Worm (Caenorhabditis elegans) whole organism, mixed stage, embryonic: ENCODE data around the gene pbs-1.

Experiments used
- M03D4.4 ChIP-seq: sonication (generic microtip); optimal IDR thresholded peaks from 2 replicates; lab custom pipeline; 2017; ENCODE audit warnings: mild to moderate bottlenecking, missing genetic modification characterization, missing compliant biosample characterization
- bed-3 ChIP-seq: fragments of 200-800 bp; sonication (Bioruptor generic); optimal IDR thresholded peaks from 3 replicates; lab custom pipeline; 2018; ENCODE audit warnings: mild to moderate bottlenecking, missing genetic modification characterization, moderate library complexity, missing compliant biosample characterization
- blmp-1 ChIP-seq: fragments of 150-350 bp; optimal IDR thresholded peaks from 2 replicates; lab custom pipeline; 2014; ENCODE audit warnings: missing biosample characterization, missing genetic modification characterization
- ceh-39 ChIP-seq: fragments of 150-350 bp; optimal IDR thresholded peaks from 2 replicates; lab custom pipeline; 2014; ENCODE audit warnings: missing biosample characterization, missing genetic modification characterization
- ceh-43 ChIP-seq: fragments of 200-800 bp; sonication (Bioruptor generic); optimal IDR thresholded peaks from 2 replicates; lab custom pipeline; 2018; ENCODE audit warnings: mild to moderate bottlenecking, missing genetic modification characterization, moderate library complexity, missing compliant biosample characterization
- ceh-83 ChIP-seq: fragments of 200-800 bp; sonication (Bioruptor generic); optimal IDR thresholded peaks from 2 replicates; lab custom pipeline; 2018; ENCODE audit warnings: mild to moderate bottlenecking, missing genetic modification characterization, missing compliant biosample characterization
- ces-1 ChIP-seq: fragments of 150-350 bp; optimal IDR thresholded peaks from 2 replicates; lab custom pipeline; 2014; ENCODE audit warnings: missing biosample characterization, missing genetic modification reagents, missing genetic modification characterization
- cnd-1 ChIP-seq: fragments of 200-800 bp; sonication (Bioruptor generic); optimal IDR thresholded peaks from 2 replicates; lab custom pipeline; 2018; ENCODE audit warnings: mild to moderate bottlenecking, missing genetic modification characterization, missing compliant biosample characterization
- drap-1 ChIP-seq: fragments of 200-800 bp; sonication (Bioruptor generic); optimal IDR thresholded peaks from 3 replicates; lab custom pipeline; 2018; ENCODE audit warnings: mild to moderate bottlenecking, missing genetic modification characterization, missing compliant biosample characterization
- elt-1 ChIP-seq: sonication (generic microtip); optimal IDR thresholded peaks from 2 replicates; lab custom pipeline; 2017; ENCODE audit warnings: missing genetic modification characterization, mild to moderate bottlenecking, missing compliant biosample characterization, antibody characterized with exemption, moderate library complexity, borderline replicate concordance; ENCODE audit not compliant: insufficient read depth
- flh-1 ChIP-seq: fragments of 200-800 bp; sonication (Bioruptor generic); optimal IDR thresholded peaks from 2 replicates; lab custom pipeline; 2018; ENCODE audit warnings: mild to moderate bottlenecking, missing genetic modification characterization, moderate library complexity, missing compliant biosample characterization
- ham-2 ChIP-seq: fragments of 200-800 bp; sonication (Bioruptor generic); optimal IDR thresholded peaks from 2 replicates; lab custom pipeline; 2018; ENCODE audit warnings: mild to moderate bottlenecking, missing genetic modification characterization, missing compliant biosample characterization
- hlh-1 ChIP-seq: fragments of 150-350 bp; optimal IDR thresholded peaks from 2 replicates; lab custom pipeline; 2014; ENCODE audit warnings: missing biosample characterization, missing genetic modification reagents, missing genetic modification characterization
- lin-13 ChIP-seq: fragments of 150-350 bp; optimal IDR thresholded peaks from 2 replicates; lab custom pipeline; 2014; ENCODE audit warnings: missing biosample characterization, missing genetic modification characterization
- lin-32 ChIP-seq: fragments of 200-800 bp; sonication (Bioruptor generic); optimal IDR thresholded peaks from 2 replicates; lab custom pipeline; 2018; ENCODE audit warnings: mild to moderate bottlenecking, missing genetic modification characterization, missing compliant biosample characterization
- lsy-2 ChIP-seq: fragments of 150-350 bp; optimal IDR thresholded peaks from 2 replicates; lab custom pipeline; 2014; ENCODE audit warnings: missing biosample characterization, missing genetic modification characterization
- mab-5 ChIP-seq: fragments of 150-350 bp; optimal IDR thresholded peaks from 2 replicates; lab custom pipeline; 2014; ENCODE audit warnings: missing biosample characterization, missing genetic modification characterization
- mep-1 ChIP-seq: fragments of 150-350 bp; optimal IDR thresholded peaks from 2 replicates; lab custom pipeline; 2017; ENCODE audit warnings: missing biosample characterization, missing genetic modification reagents, missing genetic modification characterization, inconsistent platforms
- nhr-12 ChIP-seq: fragments of 150-350 bp; optimal IDR thresholded peaks from 2 replicates; lab custom pipeline; 2014; ENCODE audit warnings: missing biosample characterization, missing genetic modification characterization
- nhr-2 ChIP-seq: fragments of 150-350 bp; optimal IDR thresholded peaks from 2 replicates; lab custom pipeline; 2014; ENCODE audit warnings: missing biosample characterization, missing genetic modification characterization
- nhr-237 ChIP-seq: fragments of 150-350 bp; optimal IDR thresholded peaks from 2 replicates; lab custom pipeline; 2014; ENCODE audit warnings: missing biosample characterization, missing genetic modification characterization
- nhr-28 ChIP-seq: fragments of 150-350 bp; optimal IDR thresholded peaks from 2 replicates; lab custom pipeline; 2014; ENCODE audit warnings: missing biosample characterization, missing genetic modification characterization
- nhr-76 ChIP-seq: sonication (generic microtip); optimal IDR thresholded peaks from 2 replicates; lab custom pipeline; 2017; ENCODE audit warnings: missing biosample characterization, missing genetic modification characterization
- pha-4 ChIP-seq: fragments of 150-350 bp; optimal IDR thresholded peaks from 2 replicates; lab custom pipeline; 2018; ENCODE audit warnings: missing biosample characterization, missing genetic modification reagents, missing genetic modification characterization
- sem-2 ChIP-seq: fragments of 200-800 bp; sonication (Bioruptor generic); optimal IDR thresholded peaks from 2 replicates; lab custom pipeline; 2018; ENCODE audit warnings: mild to moderate bottlenecking, missing genetic modification characterization, missing compliant biosample characterization
- snpc-4 ChIP-seq: fragments of 150-350 bp; optimal IDR thresholded peaks from 2 replicates; lab custom pipeline; 2014; ENCODE audit warnings: missing biosample characterization, missing genetic modification characterization
- sptf-1 ChIP-seq: sonication (generic microtip); optimal IDR thresholded peaks from 2 replicates; lab custom pipeline; 2017; ENCODE audit warnings: mild to moderate bottlenecking, missing genetic modification characterization, moderate library complexity, missing compliant biosample characterization
- tbx-8 ChIP-seq: fragments of 200-800 bp; sonication (Bioruptor generic); optimal IDR thresholded peaks from 2 replicates; lab custom pipeline; 2018; ENCODE audit warnings: mild to moderate bottlenecking, missing genetic modification characterization, moderate library complexity, missing compliant biosample characterization
- unc-120 ChIP-seq: sonication (generic microtip); optimal IDR thresholded peaks from 2 replicates; lab custom pipeline; 2017; ENCODE audit warnings: missing genetic modification characterization, missing compliant biosample characterization; ENCODE audit not compliant: poor library complexity, severe bottlenecking
- unc-39 ChIP-seq: fragments of 150-350 bp; optimal IDR thresholded peaks from 2 replicates; lab custom pipeline; 2014; ENCODE audit warnings: missing biosample characterization, missing genetic modification characterization
- unc-62 ChIP-seq: fragments of 150-350 bp; optimal IDR thresholded peaks from 2 replicates; lab custom pipeline; 2014; ENCODE audit warnings: missing biosample characterization, missing genetic modification reagents, missing genetic modification characterization
- ztf-11 ChIP-seq: fragments of 150-350 bp; optimal IDR thresholded peaks from 2 replicates; lab custom pipeline; 2014; ENCODE audit warnings: missing biosample characterization, missing genetic modification characterization

Gene pbs-1

ce11 chrIV:1706996-1707395 is 2.5 kb downstream of the pbs-1 start, which contains the start of gene K08D12.4:
TSS of gene K08D12.4 (plus strand) at chrIV:1707296.
- TF ChIP-seq ceh-83 (no peak), unc-39 (tag; lab: Kevin White, UChicago) (no peak), nhr-2 (no peak), mab-5 (no peak), nhr-28 (no peak), drap-1 (GFP tag; lab: Kevin White, UChicago) (no peak), sptf-1 (no peak), hlh-1 (tag; lab: Kevin White, UChicago) (no peak), nhr-12 (tag; lab: Kevin White, UChicago) (no peak), ceh-43 (no peak), M03D4.4 (no peak)

DNA sequence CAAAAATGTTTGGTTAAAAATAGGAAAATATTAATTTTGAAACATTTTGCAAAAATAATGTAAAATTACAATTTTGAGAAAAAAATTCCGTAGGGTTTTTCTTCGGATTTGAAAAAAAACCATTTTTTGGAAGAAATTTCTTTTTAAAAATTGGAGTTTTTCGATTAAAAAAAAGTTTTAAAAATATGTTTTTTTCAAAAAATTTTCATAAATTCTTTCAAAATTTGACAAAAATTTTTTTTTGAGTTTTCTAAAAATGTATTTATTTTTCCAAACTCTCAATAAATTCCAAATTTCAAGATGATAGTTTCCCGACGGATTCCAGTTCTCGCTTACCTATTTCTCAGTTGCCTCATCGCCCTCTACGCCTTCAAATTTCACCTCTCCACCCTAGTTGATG is 9.9 kb downstream of the pbs-1 start, which contains the start of gene bus-2:
bus-2 (plus strand) TSS at position 301 of the 400 bp plus-strand sequence.
- TF ChIP-seq mab-5 = no peak
- no peak for TF ChIP-seq ceh-43
- no peak for TF ChIP-seq nhr-12 (tag; lab: Kevin White, UChicago)
- TF ChIP-seq lin-13 (tag; lab: Kevin White, UChicago) = no peak

DNA sequence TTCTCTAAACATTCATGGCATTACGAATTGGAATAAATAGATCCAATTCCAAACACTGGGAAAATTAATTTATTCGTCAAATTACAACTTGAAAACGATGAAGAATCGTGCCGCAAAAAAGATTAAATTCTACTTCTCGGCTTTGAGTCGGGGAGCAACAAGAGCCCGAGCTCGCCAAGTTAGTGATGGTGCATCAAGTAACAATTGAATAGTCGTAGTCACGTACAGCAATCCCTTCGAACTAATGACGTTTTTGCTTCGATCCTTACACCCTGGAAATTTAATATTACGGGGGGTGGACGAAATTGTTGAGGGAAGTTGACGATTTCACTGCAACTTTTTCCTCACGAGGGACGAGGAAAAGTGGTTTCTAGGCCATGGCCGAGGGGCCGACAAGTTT is 17.9 kb downstream of the pbs-1 start:
- TF ChIP-seq lsy-2 (tag; lab: Kevin White, UChicago) = no peak
- TF ChIP-seq ces-1 (GFP tag; lab: Kevin White, UChicago) = peak; percentile 63

DNA sequence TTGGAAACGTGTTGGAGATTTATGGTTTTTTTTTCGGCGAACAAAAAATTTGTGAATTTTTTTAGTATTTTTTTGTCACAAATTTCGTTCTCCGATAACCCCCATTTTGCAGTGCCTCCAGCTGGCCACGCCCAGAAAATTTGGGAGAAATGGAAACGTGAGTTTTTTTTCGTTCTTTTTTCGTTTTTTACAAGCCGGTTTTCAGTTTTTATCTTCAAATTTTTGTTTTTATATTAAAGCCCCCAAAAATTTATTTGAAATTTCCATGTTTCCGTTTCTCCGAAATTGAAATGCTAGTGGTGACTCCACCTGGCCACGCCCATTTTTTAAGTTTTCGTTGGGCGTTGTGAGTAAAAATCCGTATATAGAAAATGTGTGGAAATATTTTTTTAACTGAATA is 22.4 kb downstream of the pbs-1 start:
- TF ChIP-seq sptf-1 (peak; percentile 70), M03D4.4 (peak; percentile 6), unc-120 (tag; lab: Kevin White, UChicago) (no peak), elt-1 (tag; lab: Kevin White, UChicago) (no peak), cnd-1 (tag; lab: Kevin White, UChicago) (peak; percentile 18), lin-32 (GFP tag; lab: Kevin White, UChicago) (peak; percentile 8), tbx-8 (GFP tag; lab: Kevin White, UChicago) (peak; percentile 34), nhr-12 (tag; lab: Kevin White, UChicago) (no peak)

- TF ChIP-seq hlh-1 (tag; lab: Kevin White, UChicago) = no peak
- no peak for TF ChIP-seq elt-1 (tag; lab: Kevin White, UChicago)
- TF ChIP-seq ceh-83 = no peak
- TF ChIP-seq lsy-2 (tag; lab: Kevin White, UChicago) = no peak
- TF ChIP-seq mab-5 = no peak
- TF ChIP-seq tbx-8 (GFP tag; lab: Kevin White, UChicago) = no peak
- no peak for TF ChIP-seq ces-1 (GFP tag; lab: Kevin White, UChicago)
- TF ChIP-seq lin-32 (GFP tag; lab: Kevin White, UChicago) = no peak
- no peak for TF ChIP-seq unc-62 (GFP tag; lab: Kevin White, UChicago)
- TF ChIP-seq snpc-4 = no peak
- TF ChIP-seq pha-4 = no peak
Observed at ce11 chrIV:1682066-1682465, 27.5 kb downstream of the pbs-1 start, which contains the start of gene Y41D4B.24. TSS of gene Y41D4B.24 (minus strand) at chrIV:1682166.

DNA sequence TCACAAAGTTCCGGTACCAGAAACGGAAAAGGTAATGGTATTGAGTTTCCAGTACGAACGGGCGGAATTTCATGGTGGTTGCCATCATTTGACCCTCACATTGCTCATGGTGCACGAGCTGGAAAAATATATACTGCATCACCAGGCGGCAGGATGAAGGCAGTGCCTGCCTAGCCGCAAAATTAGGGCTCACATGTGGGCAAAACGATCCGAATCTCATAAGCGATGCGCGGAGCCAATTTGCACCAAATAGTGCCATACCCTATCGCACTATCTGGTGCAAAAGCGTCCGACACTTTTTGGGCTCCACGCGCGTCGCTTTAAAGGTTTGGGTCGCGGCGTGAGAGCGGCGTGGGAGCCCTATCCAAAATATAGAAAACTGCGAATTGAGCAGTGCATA is 30.3 kb downstream of the pbs-1 start:
- TF ChIP-seq pha-4 (no peak), nhr-237 (tag; lab: Kevin White, UChicago) (no peak), unc-39 (tag; lab: Kevin White, UChicago) (no peak), elt-1 (tag; lab: Kevin White, UChicago) (no peak), nhr-76 (tag; lab: Kevin White, UChicago) (no peak), blmp-1 (tag; lab: Kevin White, UChicago) (no peak), snpc-4 (no peak), flh-1 (no peak), ham-2 (no peak), nhr-12 (tag; lab: Kevin White, UChicago) (no peak), mab-5 (no peak), ceh-39 (tag; lab: Kevin White, UChicago) (no peak)

DNA sequence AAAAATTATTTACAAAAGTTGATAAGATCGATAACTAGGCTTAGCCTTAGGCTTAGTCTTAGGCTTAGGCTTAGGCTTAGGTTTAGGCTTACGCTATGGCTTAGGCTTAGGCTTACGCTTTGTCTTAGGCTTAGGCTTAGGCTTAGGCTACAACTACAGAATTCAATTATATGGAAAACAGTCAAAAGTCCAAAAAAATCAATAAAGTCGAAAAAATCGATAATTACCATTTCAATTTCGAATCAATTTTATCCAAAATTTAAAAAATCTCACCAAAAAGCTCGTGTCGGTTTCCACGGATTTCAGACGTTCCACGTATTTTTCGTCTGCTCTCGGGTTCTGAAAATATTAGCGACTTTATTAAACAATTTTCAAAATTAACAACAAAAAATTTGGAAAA is 32.6 kb downstream of the pbs-1 start:
- TF ChIP-seq cnd-1 (tag; lab: Kevin White, UChicago) = no peak
- TF ChIP-seq nhr-237 (tag; lab: Kevin White, UChicago) = no peak
- TF ChIP-seq unc-120 (tag; lab: Kevin White, UChicago) = no peak
- no peak for TF ChIP-seq lsy-2 (tag; lab: Kevin White, UChicago)
- TF ChIP-seq mep-1 (tag; lab: Kevin White, UChicago) = no peak
- TF ChIP-seq bed-3 = no peak
- TF ChIP-seq ztf-11 (tag; lab: Kevin White, UChicago) = no peak
- no peak for TF ChIP-seq sptf-1
- no peak for TF ChIP-seq elt-1 (tag; lab: Kevin White, UChicago)
- TF ChIP-seq lin-32 (GFP tag; lab: Kevin White, UChicago) = no peak
- TF ChIP-seq unc-62 (GFP tag; lab: Kevin White, UChicago) = no peak
- no peak for TF ChIP-seq M03D4.4
- TF ChIP-seq pha-4 = no peak
- TF ChIP-seq sem-2 (GFP tag; lab: Kevin White, UChicago) = no peak
- TF ChIP-seq, all 35 proteins: peak for 0
